Worm (Caenorhabditis elegans): ENCODE data around the gene Y54G11A.1.
"Not testable (repeated sequence)": the region's sequence is repeated elsewhere in the genome, so short reads cannot be mapped to it uniquely, and the experiment has no call there.

DNA sequence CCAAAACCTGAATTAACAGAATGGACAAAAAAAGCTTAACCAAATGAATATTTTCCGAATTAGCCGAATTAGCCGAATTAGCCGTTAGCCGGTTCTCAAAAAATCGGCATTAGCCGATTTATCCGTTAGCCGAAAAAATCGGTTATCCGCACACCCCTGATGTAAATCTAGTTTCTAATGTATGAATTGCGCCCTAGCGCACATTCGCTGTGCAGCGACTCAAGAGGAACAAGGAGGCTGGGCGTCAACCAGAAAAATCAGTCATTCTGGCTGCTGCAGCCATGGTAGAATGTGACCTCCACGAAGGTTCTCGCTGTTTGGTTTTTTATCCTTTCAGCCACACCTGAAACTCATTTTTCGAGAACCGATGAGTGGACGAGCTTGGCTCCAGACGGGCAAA lies 22.9 kb upstream of the Y54G11A.1 start:
- not testable (repeated sequence) for TF ChIP-seq snpc-4 (tag; optimal IDR thresholded peaks at IDR 0.05); egl-27 (tag; optimal IDR thresholded peaks at IDR 0.05); ztf-11 (tag; optimal IDR thresholded peaks at IDR 0.05); snu-23 (GFP tag; optimal IDR thresholded peaks at IDR 0.05); nhr-77 (tag; optimal IDR thresholded peaks at IDR 0.05); unc-62 (GFP tag; optimal IDR thresholded peaks at IDR 0.05); nhr-76 (tag; optimal IDR thresholded peaks at IDR 0.05)
